Fruit fly (Drosophila melanogaster): ENCODE measurements around the gene Setd3.
A peak's percentile ranks its signal among the peaks of the same experiment; 100 is the strongest.

The Setd3 gene

DNA sequence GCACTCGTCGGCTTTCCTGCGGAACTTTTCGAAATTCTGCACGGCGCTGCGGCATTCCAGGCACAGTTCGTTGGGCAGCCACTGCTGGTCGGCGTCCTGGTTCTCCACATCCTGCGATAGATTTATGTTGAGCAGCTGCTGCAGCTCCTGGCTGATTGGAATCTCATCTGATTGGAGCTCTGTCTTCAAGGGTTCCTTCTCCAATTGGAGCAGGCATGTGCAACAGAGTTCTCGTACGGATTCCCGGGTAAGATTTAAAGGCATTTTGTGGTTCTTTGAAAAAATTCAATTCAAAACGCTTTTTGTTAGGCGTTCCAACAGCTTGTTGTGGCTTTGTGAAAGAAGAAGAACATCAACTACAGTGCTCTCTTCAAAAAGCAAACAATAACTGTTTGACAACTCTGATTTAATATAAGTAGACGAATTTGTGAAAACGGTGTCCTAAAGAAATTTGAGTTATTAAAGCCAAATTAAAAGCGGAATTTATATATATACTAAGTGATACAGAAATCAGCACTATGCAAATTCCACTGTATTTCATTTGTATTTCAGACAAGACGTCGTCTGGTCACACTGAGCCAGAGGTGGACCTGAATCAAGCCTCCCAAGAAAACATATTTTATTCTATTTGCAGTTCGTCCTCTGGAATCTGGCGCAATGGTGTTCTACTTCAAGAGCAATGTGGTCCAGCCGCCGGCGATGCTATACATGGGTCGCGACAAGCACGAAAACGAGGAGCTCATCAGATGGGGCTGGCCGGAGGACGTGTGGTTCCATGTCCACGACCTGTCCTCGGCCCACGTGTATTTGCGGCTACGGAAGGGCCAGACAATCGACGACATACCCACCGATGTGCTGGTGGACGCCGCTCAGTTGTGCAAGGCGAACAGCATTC is 45.0 kb upstream of the Setd3 start, which contains the start of the genes CG3032 and CG4593 (continued):
- TF ChIP-seq Dek (tag; optimal IDR thresholded peaks at IDR 0.05) (peak; percentile 84), CG7556 (GFP tag; optimal IDR thresholded peaks at IDR 0.05) (peak; percentile 64), Lpt (GFP tag; optimal IDR thresholded peaks at IDR 0.05) (no peak), D (optimal IDR thresholded peaks at IDR 0.05) (no peak), D (GFP tag; optimal IDR thresholded peaks at IDR 0.05) (peak; percentile 24), gfzf (GFP tag; optimal IDR thresholded peaks at IDR 0.05) (peak; percentile 78), Adf1 (GFP tag; IDR thresholded peaks at IDR 0.05) (peak; percentile 57), CG11093 (GFP tag; IDR thresholded peaks at IDR 0.05) (peak; percentile 87), ewg (GFP tag; optimal IDR thresholded peaks at IDR 0.05) (peak; percentile 47), CG6813 (GFP tag; optimal IDR thresholded peaks at IDR 0.05) (peak; percentile 30), tx (GFP tag; optimal IDR thresholded peaks at IDR 0.05) (peak; percentile 77), vnd (GFP tag; IDR thresholded peaks at IDR 0.05; ENCODE audit: partially characterized antibody) (no peak), Ssrp (tag; optimal IDR thresholded peaks at IDR 0.05) (peak; percentile 68), CG8359 (GFP tag; optimal IDR thresholded peaks at IDR 0.05; ENCODE audit: borderline replicate concordance) (no peak), pfk (GFP tag; optimal IDR thresholded peaks at IDR 0.05) (no peak), wdn (GFP tag; IDR thresholded peaks at IDR 0.05) (peak; percentile 58; the same call in 1 of the 2 replicates), CG3726 (GFP tag; IDR thresholded peaks at IDR 0.05) (peak; percentile 65; the same call in 2 of the 3 replicates), CG11456 (GFP tag; IDR thresholded peaks at IDR 0.05) (peak; percentile 87), vfl (GFP tag; optimal IDR thresholded peaks at IDR 0.05) (peak; percentile 56), pnt (GFP tag; optimal IDR thresholded peaks at IDR 0.05) (peak; percentile 72), Fer1 (GFP tag; optimal IDR thresholded peaks at IDR 0.05) (peak; percentile 65), seq (GFP tag; IDR thresholded peaks at IDR 0.05) (peak; percentile 83), CG17359 (tag; optimal IDR thresholded peaks at IDR 0.05) (peak; percentile 82), Dref (GFP tag; IDR thresholded peaks at IDR 0.05) (peak; percentile 38), pan (optimal IDR thresholded peaks at IDR 0.05) (no peak), pan (GFP tag; optimal IDR thresholded peaks at IDR 0.05 in 1 of 2, IDR thresholded peaks at IDR 0.05 in 1 of 2) (peak in 1 of 2 experiments; percentile 94), Sin3A (optimal IDR thresholded peaks at IDR 0.05) (no peak), CG31441 (GFP tag; IDR thresholded peaks at IDR 0.05) (peak; percentile 81), CG9609 (GFP tag; optimal IDR thresholded peaks at IDR 0.05) (peak; percentile 74), CG6683 (GFP tag; optimal IDR thresholded peaks at IDR 0.05) (peak; percentile 13), ind (GFP tag; optimal IDR thresholded peaks at IDR 0.05) (peak; percentile 87), otp (GFP tag; IDR thresholded peaks at IDR 0.05) (0 out of 3 replicates have a peak, but pooled peaks have one; percentile 60), CG16779 (GFP tag; IDR thresholded peaks at IDR 0.05) (peak; percentile 77), cg (GFP tag; optimal IDR thresholded peaks at IDR 0.05) (no peak), YL-1 (GFP tag; optimal IDR thresholded peaks at IDR 0.05) (peak; percentile 27), CG2678 (tag; optimal IDR thresholded peaks at IDR 0.05) (peak; percentile 86), CG17385 (GFP tag; optimal IDR thresholded peaks at IDR 0.05) (peak; percentile 93), pros (GFP tag; optimal IDR thresholded peaks at IDR 0.05) (no peak), Sry-δ (GFP tag; optimal IDR thresholded peaks at IDR 0.05) (peak; percentile 73), gsb (GFP tag; IDR thresholded peaks at IDR 0.05) (peak; percentile 87), CG9437 (GFP tag; optimal IDR thresholded peaks at IDR 0.05) (peak; percentile 53), CG6765 (GFP tag; optimal IDR thresholded peaks at IDR 0.05) (peak; percentile 44), Sox102F (GFP tag; optimal IDR thresholded peaks at IDR 0.05) (peak; percentile 85), MTF-1 (GFP tag; optimal IDR thresholded peaks at IDR 0.05; ENCODE audit: borderline replicate concordance) (no peak), dati (GFP tag; IDR thresholded peaks at IDR 0.05) (peak; percentile 79), dysf (GFP tag; IDR thresholded peaks at IDR 0.05) (peak; percentile 92), sug (tag; optimal IDR thresholded peaks at IDR 0.05) (peak; percentile 51), nerfin-2 (GFP tag; IDR thresholded peaks at IDR 0.05; ENCODE audit: partially characterized antibody) (no peak), CG18619 (GFP tag; optimal IDR thresholded peaks at IDR 0.05) (peak; percentile 71)
